Fruit fly (Drosophila melanogaster): Measurements from ENCODE around the gene CG10469.

CG10469 gene

DNA sequence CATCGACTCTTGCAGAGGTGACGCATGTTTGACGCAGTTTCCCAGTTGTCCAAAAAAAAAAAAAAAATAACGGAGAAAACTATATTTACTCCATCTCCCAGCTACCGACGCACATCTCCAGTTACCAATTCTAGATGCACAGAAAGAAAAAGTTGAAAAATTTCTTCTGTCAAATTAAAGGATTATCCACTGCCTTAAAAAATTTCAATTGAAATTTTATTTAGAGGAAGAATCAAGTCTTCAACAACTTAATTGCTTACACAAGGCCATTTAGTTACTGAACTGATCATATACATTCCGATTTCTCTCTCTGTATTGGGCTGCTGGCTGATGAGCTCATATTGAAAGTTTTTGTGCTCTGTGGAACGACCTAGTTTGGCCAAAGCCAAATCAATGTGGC, 7.1 kb downstream of the CG10469 start (continued):
- TF ChIP-seq esg (GFP tag; conservative IDR thresholded peaks at IDR 0.05): 0 out of 2 replicates have a peak, but pooled peaks have one; percentile 15
- peak; percentile 14 for TF ChIP-seq Hr3 (GFP tag; optimal IDR thresholded peaks at IDR 0.05)
- no peak for TF ChIP-seq CG7928 (GFP tag; optimal IDR thresholded peaks at IDR 0.05)
- TF ChIP-seq lilli (GFP tag; optimal IDR thresholded peaks at IDR 0.05): peak; percentile 40
- TF ChIP-seq slbo (GFP tag; IDR thresholded peaks at IDR 0.05): peak; percentile 68
- TF ChIP-seq Fer1 (GFP tag; optimal IDR thresholded peaks at IDR 0.05): no peak
- TF ChIP-seq CG12391 (tag; optimal IDR thresholded peaks at IDR 0.05): peak; percentile 27

DNA sequence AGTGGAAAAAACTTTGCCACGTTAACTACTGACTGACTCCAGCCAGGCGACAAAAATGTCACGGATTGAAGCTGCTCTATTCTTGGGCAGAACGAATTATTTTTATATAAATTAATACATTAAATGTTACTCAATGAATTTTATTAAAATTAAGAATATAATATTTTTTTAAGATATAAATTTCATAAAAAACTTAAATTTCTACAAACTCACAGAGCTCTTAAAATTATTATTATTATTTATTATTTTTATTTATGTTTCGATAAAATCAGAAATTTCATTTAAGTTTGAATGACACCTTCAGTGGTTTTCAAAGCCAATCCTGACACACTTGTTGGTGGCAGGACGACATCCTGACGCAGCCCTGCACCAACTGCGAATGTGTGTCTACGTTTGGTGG, 8.0 kb downstream of the CG10469 start:
- TF ChIP-seq gsb-n (tag; optimal IDR thresholded peaks at IDR 0.05) (peak; percentile 20), CG4424 (GFP tag; optimal IDR thresholded peaks at IDR 0.05) (peak; percentile 11), Vsx1 (GFP tag; optimal IDR thresholded peaks at IDR 0.05) (no peak), dmrt99B (tag; optimal IDR thresholded peaks at IDR 0.05) (peak; percentile 50), HmgD (GFP tag; optimal IDR thresholded peaks at IDR 0.05) (no peak), CG2712 (tag; optimal IDR thresholded peaks at IDR 0.05) (peak; percentile 58), croc (GFP tag; conservative IDR thresholded peaks at IDR 0.05) (no peak), yki (optimal IDR thresholded peaks at IDR 0.05) (no peak), CG12391 (tag; optimal IDR thresholded peaks at IDR 0.05) (peak; percentile 40), Blimp-1 (GFP tag; optimal IDR thresholded peaks at IDR 0.05) (peak; percentile 42), gt (GFP tag; IDR thresholded peaks at IDR 0.05) (no peak), CG15601 (tag; optimal IDR thresholded peaks at IDR 0.05) (no peak), Dek (tag; optimal IDR thresholded peaks at IDR 0.05) (no peak), row (GFP tag; IDR thresholded peaks at IDR 0.05) (peak; percentile 25; the same call in 1 of the 3 replicates), CG11504 (tag; optimal IDR thresholded peaks at IDR 0.05) (peak; percentile 60), Ssrp (tag; optimal IDR thresholded peaks at IDR 0.05) (peak; percentile 5), sens (GFP tag) (peak; percentile 5), CrebB (tag; optimal IDR thresholded peaks at IDR 0.05) (no peak), CG34224 (GFP tag; IDR thresholded peaks at IDR 0.05; ENCODE audit: partially characterized antibody) (no peak), CG6854 (GFP tag; optimal IDR thresholded peaks at IDR 0.05) (no peak), CG17385 (GFP tag; optimal IDR thresholded peaks at IDR 0.05) (peak; percentile 9), CG1024 (GFP tag; IDR thresholded peaks at IDR 0.05) (no peak), CG10431 (GFP tag; optimal IDR thresholded peaks at IDR 0.05) (no peak), CG10959 (GFP tag; IDR thresholded peaks at IDR 0.05) (no peak), cwo (GFP tag; optimal IDR thresholded peaks at IDR 0.05) (peak; percentile 12), CG11093 (GFP tag; IDR thresholded peaks at IDR 0.05) (no peak), bcd (GFP tag; optimal IDR thresholded peaks at IDR 0.05) (no peak), CG7786 (GFP tag; optimal IDR thresholded peaks at IDR 0.05) (no peak), GATAe (GFP tag; conservative IDR thresholded peaks at IDR 0.05) (no peak), onecut (GFP tag; IDR thresholded peaks at IDR 0.05) (no peak), CG7839 (tag; optimal IDR thresholded peaks at IDR 0.05) (peak; percentile 50), CG10654 (GFP tag; optimal IDR thresholded peaks at IDR 0.05) (no peak), CG31365 (tag; optimal IDR thresholded peaks at IDR 0.05) (no peak), CkIIα-i1 (GFP tag; IDR thresholded peaks at IDR 0.05) (no peak), ase (GFP tag; IDR thresholded peaks at IDR 0.05) (no peak), slou (GFP tag; optimal IDR thresholded peaks at IDR 0.05) (no peak), bbx (GFP tag; IDR thresholded peaks at IDR 0.05; ENCODE audit: partially characterized antibody) (no peak), Sox100B (GFP tag; optimal IDR thresholded peaks at IDR 0.05) (peak; percentile 50), Awh (GFP tag; IDR thresholded peaks at IDR 0.05) (no peak), salm (tag; optimal IDR thresholded peaks at IDR 0.05) (no peak), nmo (GFP tag; optimal IDR thresholded peaks at IDR 0.05) (peak; percentile 17), dysf (GFP tag; IDR thresholded peaks at IDR 0.05) (peak; percentile 47; the same call in 2 of the 3 replicates), CG2678 (tag; optimal IDR thresholded peaks at IDR 0.05) (peak; percentile 63), gem (tag; optimal IDR thresholded peaks at IDR 0.05) (peak; percentile 63)
